Worm (Caenorhabditis elegans) whole organism, young adult: ENCODE data around the gene ptl-1.
A peak's percentile ranks its signal among the peaks of the same experiment; 100 is the strongest.

ENCODE experiments used
- B0019.2 ChIP-seq: fragments of 200-800 bp; sonication (Bioruptor generic); conservative IDR thresholded peaks from 2 replicates; pipeline ENCODE4 v1.3.6; 2022; ENCODE audit warnings: missing genetic modification reagents, missing genetic modification characterization, missing compliant biosample characterization
- B0261.1 ChIP-seq: sonication (generic microtip); optimal IDR thresholded peaks from 2 replicates; lab custom pipeline; 2016; ENCODE audit warnings: mild to moderate bottlenecking, missing genetic modification characterization, moderate library complexity, missing compliant biosample characterization
- B0336.3 ChIP-seq: fragments of 200-800 bp; sonication (Bioruptor generic); IDR thresholded peaks from 2 replicates; pipeline ENCODE4 v1.3.6; 2022; ENCODE audit warnings: missing genetic modification characterization, missing compliant biosample characterization
- C17E4.6 ChIP-seq: fragments of 200-800 bp; sonication (Bioruptor generic); IDR thresholded peaks from 2 replicates; pipeline ENCODE4 v1.3.6; 2022; ENCODE audit warnings: missing genetic modification reagents, missing genetic modification characterization, missing compliant biosample characterization
- F10E7.11 ChIP-seq: sonication (generic microtip); optimal IDR thresholded peaks from 2 replicates; lab custom pipeline; 2017; ENCODE audit warnings: mild to moderate bottlenecking, missing genetic modification characterization, moderate library complexity, missing compliant biosample characterization
- F23B12.7 ChIP-seq: sonication (generic microtip); optimal IDR thresholded peaks from 2 replicates; lab custom pipeline; 2017; ENCODE audit warnings: missing genetic modification characterization, mild to moderate bottlenecking, missing compliant biosample characterization, antibody characterized with exemption, moderate library complexity; ENCODE audit not compliant: insufficient read depth
- T07F8.4 ChIP-seq: sonication (generic microtip); optimal IDR thresholded peaks from 2 replicates; lab custom pipeline; 2016; ENCODE audit warnings: mild to moderate bottlenecking, missing genetic modification characterization, moderate library complexity, missing compliant biosample characterization
- Y67H2A.10 ChIP-seq: fragments of 200-800 bp; sonication (Bioruptor generic); conservative IDR thresholded peaks from 2 replicates; pipeline ENCODE4 v1.3.6; 2022; ENCODE audit warnings: missing genetic modification reagents, missing genetic modification characterization, missing compliant biosample characterization
- Y79H2A.3 ChIP-seq: fragments of 200-800 bp; sonication (Bioruptor generic); conservative IDR thresholded peaks from 2 replicates; pipeline ENCODE4 v1.3.6; 2022; ENCODE audit warnings: missing genetic modification reagents, missing genetic modification characterization, missing compliant biosample characterization
- Y95B8A.8 ChIP-seq: fragments of 200-800 bp; sonication (Bioruptor generic); IDR thresholded peaks from 2 replicates; pipeline ENCODE4 v1.3.6; 2022; ENCODE audit warnings: missing genetic modification reagents, missing genetic modification characterization, missing compliant biosample characterization
- aptf-2 ChIP-seq: fragments of 200-800 bp; sonication (Bioruptor generic); conservative IDR thresholded peaks from 2 replicates; pipeline ENCODE4 v1.3.6; 2022; ENCODE audit warnings: missing genetic modification reagents, missing genetic modification characterization, missing compliant biosample characterization
- attf-5 ChIP-seq: fragments of 200-800 bp; sonication (Bioruptor generic); optimal IDR thresholded peaks from 2 replicates; lab custom pipeline; 2018; ENCODE audit warnings: mild to moderate bottlenecking, missing genetic modification characterization, missing compliant biosample characterization
- attf-6 ChIP-seq: fragments of 200-800 bp; sonication (Bioruptor generic); IDR thresholded peaks from 2 replicates; pipeline ENCODE4 v1.3.6; 2022; ENCODE audit warnings: missing genetic modification reagents, missing genetic modification characterization, missing compliant biosample characterization
- bed-1 ChIP-seq: fragments of 200-800 bp; sonication (Bioruptor generic); IDR thresholded peaks from 2 replicates; pipeline ENCODE4 v1.3.6; 2022; ENCODE audit warnings: missing genetic modification reagents, missing genetic modification characterization, missing compliant biosample characterization
- ceh-27 ChIP-seq: fragments of 200-800 bp; sonication (Bioruptor generic); optimal IDR thresholded peaks from 2 replicates; lab custom pipeline; 2018; ENCODE audit warnings: mild to moderate bottlenecking, missing genetic modification characterization, moderate library complexity, missing compliant biosample characterization
- ceh-58 ChIP-seq: fragments of 200-800 bp; sonication (Bioruptor generic); IDR thresholded peaks from 2 replicates; pipeline ENCODE4 v1.3.6; 2022; ENCODE audit warnings: missing genetic modification characterization, missing compliant biosample characterization
- die-1 ChIP-seq: sonication (generic microtip); optimal IDR thresholded peaks from 2 replicates; lab custom pipeline; 2016; ENCODE audit warnings: missing genotype, mild to moderate bottlenecking, missing genetic modification characterization, missing compliant biosample characterization
- dpff-1 ChIP-seq: sonication (generic microtip); optimal IDR thresholded peaks from 2 replicates; lab custom pipeline; 2017; ENCODE audit warnings: mild to moderate bottlenecking, missing genetic modification characterization, missing compliant biosample characterization
- ekl-4 ChIP-seq: fragments of 200-800 bp; sonication (Bioruptor generic); IDR thresholded peaks from 2 replicates; pipeline ENCODE4 v1.3.6; 2022; ENCODE audit warnings: missing genetic modification reagents, missing genetic modification characterization, missing compliant biosample characterization
- fkh-3 ChIP-seq: sonication (generic microtip); optimal IDR thresholded peaks from 2 replicates; lab custom pipeline; 2016; ENCODE audit warnings: mild to moderate bottlenecking, missing genetic modification characterization, missing compliant biosample characterization
- gei-17 ChIP-seq: fragments of 200-800 bp; sonication (Bioruptor generic); optimal IDR thresholded peaks from 2 replicates; lab custom pipeline; 2018; ENCODE audit warnings: mild to moderate bottlenecking, missing genetic modification characterization, missing compliant biosample characterization
- him-1 ChIP-seq: sonication (generic microtip); optimal IDR thresholded peaks from 2 replicates; lab custom pipeline; 2016; ENCODE audit warnings: missing genotype, missing genetic modification reagents, missing genetic modification characterization, missing compliant biosample characterization
- hrde-1 ChIP-seq: sonication (generic microtip); optimal IDR thresholded peaks from 2 replicates; lab custom pipeline; 2016; ENCODE audit warnings: missing genetic modification characterization, mild to moderate bottlenecking, missing compliant biosample characterization, moderate library complexity, missing genotype, missing genetic modification reagents, borderline replicate concordance
- lir-1 ChIP-seq: fragments of 200-800 bp; sonication (Bioruptor generic); conservative IDR thresholded peaks from 2 replicates; pipeline ENCODE4 v1.3.6; 2022; ENCODE audit warnings: missing genetic modification reagents, missing genetic modification characterization, missing compliant biosample characterization
- lsy-27 ChIP-seq: sonication (generic microtip); optimal IDR thresholded peaks from 2 replicates; lab custom pipeline; 2017; ENCODE audit warnings: missing genetic modification characterization, mild to moderate bottlenecking, missing compliant biosample characterization, antibody characterized with exemption, missing genotype, borderline replicate concordance; ENCODE audit not compliant: insufficient read depth
- madf-3 ChIP-seq: fragments of 200-800 bp; sonication (Bioruptor generic); IDR thresholded peaks from 2 replicates; pipeline ENCODE4 v1.3.6; 2022; ENCODE audit warnings: missing genetic modification reagents, missing genetic modification characterization, missing compliant biosample characterization
- madf-6 ChIP-seq: fragments of 200-800 bp; sonication (Bioruptor generic); IDR thresholded peaks from 2 replicates; pipeline ENCODE4 v1.3.6; 2022; ENCODE audit warnings: missing genetic modification reagents, missing genetic modification characterization, missing compliant biosample characterization
- mcd-1 ChIP-seq: fragments of 200-800 bp; sonication (Bioruptor generic); IDR thresholded peaks from 2 replicates; pipeline ENCODE4 v1.3.6; 2022; ENCODE audit warnings: missing genetic modification reagents, missing genetic modification characterization, missing compliant biosample characterization
- mel-28 ChIP-seq: sonication (generic microtip); optimal IDR thresholded peaks from 2 replicates; lab custom pipeline; 2016; ENCODE audit warnings: borderline replicate concordance, mild to moderate bottlenecking, missing genetic modification characterization, missing compliant biosample characterization
- mes-4 ChIP-seq: sonication (generic microtip); optimal IDR thresholded peaks from 2 replicates; lab custom pipeline; 2016; ENCODE audit warnings: missing genotype, missing genetic modification characterization, missing compliant biosample characterization
- nfya-2 ChIP-seq: fragments of 200-800 bp; sonication (Bioruptor generic); IDR thresholded peaks from 2 replicates; pipeline ENCODE4 v1.3.6; 2022; ENCODE audit warnings: missing genetic modification reagents, missing genetic modification characterization, missing compliant biosample characterization
- nhr-120 ChIP-seq: fragments of 200-800 bp; sonication (Bioruptor generic); IDR thresholded peaks from 2 replicates; pipeline ENCODE4 v1.3.6; 2022; ENCODE audit warnings: missing genetic modification characterization, missing compliant biosample characterization
- nhr-27 ChIP-seq: fragments of 200-800 bp; sonication (Bioruptor generic); optimal IDR thresholded peaks from 2 replicates; lab custom pipeline; 2018; ENCODE audit warnings: mild to moderate bottlenecking, missing genetic modification characterization, moderate library complexity, missing compliant biosample characterization
- nhr-80 ChIP-seq: sonication (generic microtip); optimal IDR thresholded peaks from 2 replicates; lab custom pipeline; 2016; ENCODE audit warnings: missing genetic modification characterization, missing compliant biosample characterization
- pha-4 ChIP-seq: fragments of 150-350 bp; sonication (generic microtip); optimal IDR thresholded peaks from 2 replicates; lab custom pipeline; 2014; ENCODE audit warnings: missing biosample characterization, missing genetic modification reagents, missing genetic modification characterization
- rec-8 ChIP-seq, 2 experiments: sonication (generic microtip); optimal IDR thresholded peaks; 2 replicates each; lab custom pipeline; 2016; ENCODE audit warnings: mild to moderate bottlenecking in 2 of 2, missing genetic modification characterization in 2 of 2, missing genetic modification reagents in 2 of 2, missing genotype in 2 of 2, missing biosample characterization in 1 of 2, missing compliant biosample characterization in 1 of 2, moderate library complexity in 1 of 2
- repo-1 ChIP-seq: sonication (generic microtip); optimal IDR thresholded peaks from 2 replicates; lab custom pipeline; 2017; ENCODE audit warnings: mild to moderate bottlenecking, missing genetic modification characterization, missing compliant biosample characterization
- sdz-38 ChIP-seq: sonication (generic microtip); optimal IDR thresholded peaks from 2 replicates; lab custom pipeline; 2016; ENCODE audit warnings: missing genotype, missing genetic modification characterization, missing compliant biosample characterization
- snpc-1.3 ChIP-seq: sonication (generic microtip); optimal IDR thresholded peaks from 2 replicates; lab custom pipeline; 2017; ENCODE audit warnings: missing genetic modification characterization, mild to moderate bottlenecking, missing compliant biosample characterization, antibody characterized with exemption, moderate library complexity, missing genotype, missing genetic modification reagents; ENCODE audit not compliant: insufficient read depth
- snpc-4 ChIP-seq, 5 experiments: fragments of 150-350 bp in 1 of 5; sonication (generic microtip) in 4 of 5; optimal IDR thresholded peaks; 2 replicates each; lab custom pipeline; 2014 to 2018; ENCODE audit warnings: missing genetic modification characterization in 5 of 5, missing biosample characterization in 3 of 5, antibody characterized with exemption in 2 of 5, mild to moderate bottlenecking in 2 of 5, missing compliant biosample characterization in 2 of 5, missing genotype in 2 of 5, moderate library complexity in 2 of 5, missing genetic modification reagents in 1 of 5
- tbp1 ChIP-seq: fragments of 200-800 bp; sonication (Bioruptor generic); optimal IDR thresholded peaks from 2 replicates; lab custom pipeline; 2018; ENCODE audit warnings: mild to moderate bottlenecking, missing genetic modification characterization, missing compliant biosample characterization
- tbx-9 ChIP-seq: sonication (generic microtip); optimal IDR thresholded peaks from 2 replicates; lab custom pipeline; 2016; ENCODE audit warnings: borderline replicate concordance, missing genetic modification characterization, inconsistent platforms, missing compliant biosample characterization
- ztf-25 ChIP-seq: fragments of 200-800 bp; sonication (Bioruptor generic); IDR thresholded peaks from 2 replicates; pipeline ENCODE4 v1.3.6; 2022; ENCODE audit warnings: missing genetic modification reagents, missing genetic modification characterization, missing compliant biosample characterization
- ztf-26 ChIP-seq: sonication (generic microtip); optimal IDR thresholded peaks from 2 replicates; lab custom pipeline; 2017; ENCODE audit warnings: missing genetic modification characterization, missing compliant biosample characterization
- ztf-28 ChIP-seq: fragments of 200-800 bp; sonication (Bioruptor generic); IDR thresholded peaks from 2 replicates; pipeline ENCODE4 v1.3.6; 2022; ENCODE audit warnings: missing genetic modification reagents, missing genetic modification characterization, missing compliant biosample characterization
- ztf-3 ChIP-seq: fragments of 200-800 bp; sonication (Bioruptor generic); optimal IDR thresholded peaks from 2 replicates; lab custom pipeline; 2018; ENCODE audit warnings: mild to moderate bottlenecking, missing genetic modification characterization, missing compliant biosample characterization
- ztf-6 ChIP-seq: fragments of 200-800 bp; sonication (Bioruptor generic); IDR thresholded peaks from 2 replicates; pipeline ENCODE4 v1.3.6; 2022; ENCODE audit warnings: missing genetic modification reagents, missing genetic modification characterization, missing compliant biosample characterization

The ptl-1 gene

DNA sequence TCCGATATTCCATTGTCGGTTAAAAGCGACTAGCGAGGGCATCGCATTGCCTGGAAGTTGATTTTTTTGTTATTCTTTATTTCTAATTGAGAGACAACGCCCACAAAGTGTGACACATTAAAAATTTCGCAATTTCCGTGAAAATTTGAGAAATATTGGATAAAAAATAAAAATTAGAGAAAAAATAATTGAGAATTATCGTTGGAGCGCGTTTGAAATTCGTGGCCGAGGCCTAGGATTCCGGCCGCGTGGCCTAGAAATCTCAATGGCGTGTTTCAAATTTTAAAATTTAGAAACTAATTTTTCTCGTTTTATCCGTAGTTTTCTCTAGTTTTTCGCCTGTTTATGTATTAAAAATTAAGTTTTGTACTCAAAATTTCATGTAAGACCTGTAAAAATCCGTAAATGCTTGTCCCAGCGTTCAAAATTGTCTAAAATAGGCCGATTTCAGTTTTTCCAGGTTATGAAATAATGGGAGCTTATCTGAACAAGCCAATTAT, 18.3 kb downstream of the ptl-1 start, which contains the start of the genes dagl-2 and ppm-1.G (continued):
- TF ChIP-seq snpc-4 (GFP tag; optimal IDR thresholded peaks at IDR 0.05; lab: Kevin White, UChicago) (no peak), snpc-4 (tag; optimal IDR thresholded peaks at IDR 0.05; lab: Kevin White, UChicago) (peak in 1 of 4 experiments; percentile 23), him-1 (tag; lab: Kevin White, UChicago) (no peak), sdz-38 (tag; lab: Kevin White, UChicago) (no peak), B0261.1 (tag; lab: Kevin White, UChicago) (no peak), F10E7.11 (tag; lab: Kevin White, UChicago) (no peak), ztf-6 (GFP tag; lab: Robert Waterston, UW) (no peak), attf-5 (GFP tag; lab: Kevin White, UChicago) (peak; percentile 97), repo-1 (tag; lab: Kevin White, UChicago) (no peak), aptf-2 (GFP tag; lab: Robert Waterston, UW) (peak; percentile 62; the same call in 1 of the 2 replicates), rec-8 (tag; optimal IDR thresholded peaks at IDR 0.05; lab: Kevin White, UChicago) (peak in 1 of 2 experiments; percentile 3), fkh-3 (tag; lab: Kevin White, UChicago) (no peak), Y79H2A.3 (no peak), C17E4.6 (no peak), ceh-27 (GFP tag; lab: Kevin White, UChicago) (peak; percentile 68), ztf-25 (GFP tag; lab: Robert Waterston, UW) (no peak), lir-1 (GFP tag; lab: Robert Waterston, UW) (no peak; the same call in 1 of the 2 replicates), tbp1 (GFP tag; lab: Kevin White, UChicago) (no peak), mes-4 (tag; lab: Kevin White, UChicago) (no peak), mel-28 (tag; lab: Kevin White, UChicago) (peak; percentile 28), ztf-3 (no peak), ztf-26 (no peak), pha-4 (tag; lab: Kevin White, UChicago) (no peak), snpc-1.3 (tag; lab: Kevin White, UChicago) (peak; percentile 6), ztf-28 (GFP tag; lab: Robert Waterston, UW) (no peak), Y95B8A.8 (GFP tag; lab: Robert Waterston, UW) (no peak), mcd-1 (GFP tag; lab: Robert Waterston, UW) (peak; percentile 91), Y67H2A.10 (GFP tag; lab: Robert Waterston, UW) (peak; percentile 47; the same call in 1 of the 2 replicates), ceh-58 (no peak), F23B12.7 (tag; lab: Kevin White, UChicago) (peak; percentile 63), T07F8.4 (tag; lab: Kevin White, UChicago) (no peak), bed-1 (GFP tag; lab: Robert Waterston, UW) (no peak), dpff-1 (tag; lab: Kevin White, UChicago) (no peak), ekl-4 (GFP tag; lab: Robert Waterston, UW) (no peak), attf-6 (no peak), madf-3 (no peak), lsy-27 (tag; lab: Kevin White, UChicago) (no peak), gei-17 (GFP tag; lab: Kevin White, UChicago) (no peak), nhr-27 (no peak), B0019.2 (no peak), hrde-1 (tag; lab: Kevin White, UChicago) (no peak), nhr-80 (tag; lab: Kevin White, UChicago) (peak; percentile 28), nhr-120 (no peak), nfya-2 (no peak), madf-6 (GFP tag; lab: Robert Waterston, UW) (peak; percentile 51; the same call in 1 of the 2 replicates), tbx-9 (tag; lab: Kevin White, UChicago) (no peak), B0336.3 (GFP tag; lab: Robert Waterston, UW) (no peak), die-1 (tag; lab: Kevin White, UChicago) (no peak)
